Fruit fly (Drosophila melanogaster) whole organism, adult: ENCODE data around the gene CG44038.

Experiments
- CG11617 ChIP-seq: fragments of 200-800 bp; sonication (Bioruptor generic); optimal IDR thresholded peaks from 2 replicates; lab custom pipeline; 2017; ENCODE audit warnings: mild to moderate bottlenecking, missing biosample characterization, missing genetic modification reagents, missing genetic modification characterization
- CG12768 ChIP-seq: fragments of 200-800 bp; sonication (Bioruptor generic); optimal IDR thresholded peaks from 2 replicates; lab custom pipeline; 2017; ENCODE audit warnings: missing biosample characterization, missing genetic modification characterization, mild to moderate bottlenecking, moderate library complexity, missing genetic modification reagents
- CG14711 ChIP-seq: fragments of 200-800 bp; sonication (Bioruptor generic); optimal IDR thresholded peaks from 2 replicates; lab custom pipeline; 2018; ENCODE audit warnings: missing biosample characterization, mild to moderate bottlenecking, missing genetic modification characterization, moderate library complexity
- CG1620 ChIP-seq: fragments of 200-800 bp; sonication (Bioruptor generic); optimal IDR thresholded peaks from 2 replicates; lab custom pipeline; 2016; ENCODE audit warnings: missing biosample characterization, missing genetic modification characterization
- CG33017 ChIP-seq: fragments of 200-800 bp; sonication (Bioruptor generic); optimal IDR thresholded peaks from 2 replicates; lab custom pipeline; 2018; ENCODE audit warnings: missing biosample characterization, mild to moderate bottlenecking, missing genetic modification characterization, moderate library complexity
- CG5204 ChIP-seq: fragments of 200-800 bp; sonication (Bioruptor generic); optimal IDR thresholded peaks from 2 replicates; lab custom pipeline; 2016; ENCODE audit warnings: missing biosample characterization, missing genetic modification characterization
- CG7045 ChIP-seq: fragments of 200-800 bp; sonication (Bioruptor generic); optimal IDR thresholded peaks from 2 replicates; lab custom pipeline; 2017; ENCODE audit warnings: missing biosample characterization, mild to moderate bottlenecking, missing genetic modification characterization
- CG7101 ChIP-seq: fragments of 200-800 bp; sonication (Bioruptor generic); optimal IDR thresholded peaks from 2 replicates; lab custom pipeline; 2018; ENCODE audit warnings: missing biosample characterization, mild to moderate bottlenecking, missing genetic modification characterization, moderate library complexity
- Clk ChIP-seq: fragments of 200-800 bp; sonication (Bioruptor generic); optimal IDR thresholded peaks from 2 replicates; lab custom pipeline; 2017; ENCODE audit warnings: missing biosample characterization, missing genetic modification characterization
- Crg-1 ChIP-seq: fragments of 200-800 bp; sonication (Bioruptor generic); optimal IDR thresholded peaks from 2 replicates; lab custom pipeline; 2016; ENCODE audit warnings: missing biosample characterization, missing genetic modification characterization
- Hr96 ChIP-seq: fragments of 200-800 bp; sonication (Bioruptor generic); optimal IDR thresholded peaks from 2 replicates; lab custom pipeline; 2016; ENCODE audit warnings: missing biosample characterization, missing genetic modification characterization
- Mnt ChIP-seq: fragments of 200-800 bp; sonication (Bioruptor generic); optimal IDR thresholded peaks from 2 replicates; lab custom pipeline; 2016; ENCODE audit warnings: missing biosample characterization, mild to moderate bottlenecking, missing genetic modification characterization
- bab1 ChIP-seq: fragments of 200-800 bp; sonication (Bioruptor generic); optimal IDR thresholded peaks from 3 replicates; lab custom pipeline; 2019; ENCODE audit warnings: missing biosample characterization, mild to moderate bottlenecking, missing genetic modification characterization, moderate library complexity
- cic ChIP-seq: fragments of 200-800 bp; sonication (Bioruptor generic); optimal IDR thresholded peaks from 2 replicates; lab custom pipeline; 2017; ENCODE audit warnings: missing biosample characterization, mild to moderate bottlenecking, missing genetic modification characterization, moderate library complexity
- cnc ChIP-seq, 2 experiments: fragments of >200 bp; optimal IDR thresholded peaks; 2 replicates each; lab custom pipeline; 2017
- kay ChIP-seq: fragments of 200-800 bp; sonication (Bioruptor generic); peaks from one replicate; lab custom pipeline; 2016; ENCODE audit warnings: missing biosample characterization, missing genetic modification characterization, borderline replicate concordance
- ovo ChIP-seq: fragments of 200-800 bp; sonication (Bioruptor generic); optimal IDR thresholded peaks from 2 replicates; lab custom pipeline; 2016; ENCODE audit warnings: missing biosample characterization, missing genetic modification characterization
- pad ChIP-seq: fragments of 200-800 bp; sonication (Bioruptor generic); optimal IDR thresholded peaks from 3 replicates; lab custom pipeline; 2017; ENCODE audit warnings: missing biosample characterization, missing genetic modification characterization, mild to moderate bottlenecking, moderate library complexity, missing genetic modification reagents
- tj ChIP-seq: fragments of 200-800 bp; sonication (Bioruptor generic); optimal IDR thresholded peaks from 3 replicates; lab custom pipeline; 2017; ENCODE audit warnings: missing biosample characterization, mild to moderate bottlenecking, missing genetic modification characterization, moderate library complexity
- toe ChIP-seq: fragments of 200-800 bp; sonication (Bioruptor generic); optimal IDR thresholded peaks from 2 replicates; lab custom pipeline; 2016; ENCODE audit warnings: missing biosample characterization, missing genetic modification characterization

The CG44038 gene

dm6 chr3R:12248243-12248642 lies 12.5 kb upstream of the CG44038 start:
- no peak for TF ChIP-seq CG1620 (GFP tag; lab: Kevin White, UChicago)
- no peak for TF ChIP-seq Mnt (GFP tag; lab: Kevin White, UChicago)
- no peak for TF ChIP-seq CG33017 (tag; lab: Kevin White, UChicago)
- TF ChIP-seq CG7045 (GFP tag; lab: Kevin White, UChicago): no peak
- no peak for TF ChIP-seq CG7101 (tag; lab: Kevin White, UChicago)
- TF ChIP-seq bab1 (GFP tag; lab: Kevin White, UChicago): no peak
- TF ChIP-seq CG12768 (GFP tag; lab: Kevin White, UChicago): no peak
- no peak for TF ChIP-seq CG5204
- TF ChIP-seq ovo (GFP tag; lab: Kevin White, UChicago): no peak
- no peak for TF ChIP-seq tj (GFP tag; lab: Kevin White, UChicago)
- no peak for TF ChIP-seq Hr96 (GFP tag; lab: Kevin White, UChicago)
- no peak for TF ChIP-seq kay (GFP tag; lab: Kevin White, UChicago)
- TF ChIP-seq toe: no peak
- no peak for TF ChIP-seq cnc (optimal IDR thresholded peaks at IDR 0.05; lab: Kevin White, UChicago)
- no peak for TF ChIP-seq CG14711 (tag; lab: Kevin White, UChicago)
- no peak for TF ChIP-seq CG11617 (GFP tag; lab: Kevin White, UChicago)

- TF ChIP-seq cic (GFP tag; lab: Kevin White, UChicago): no peak
- no peak for TF ChIP-seq CG12768 (GFP tag; lab: Kevin White, UChicago)
- no peak for TF ChIP-seq Crg-1
- no peak for TF ChIP-seq pad (GFP tag; lab: Kevin White, UChicago)
- no peak for TF ChIP-seq Clk (GFP tag; lab: Kevin White, UChicago)
- no peak for TF ChIP-seq ovo (GFP tag; lab: Kevin White, UChicago)
- TF ChIP-seq CG5204: no peak
- TF ChIP-seq CG33017 (tag; lab: Kevin White, UChicago): no peak
- TF ChIP-seq toe: no peak
- no peak for TF ChIP-seq CG11617 (GFP tag; lab: Kevin White, UChicago)
- no peak for TF ChIP-seq CG14711 (tag; lab: Kevin White, UChicago)
- TF ChIP-seq CG1620 (GFP tag; lab: Kevin White, UChicago): no peak
- no peak for TF ChIP-seq Mnt (GFP tag; lab: Kevin White, UChicago)
Measured at dm6 chr3R:12250204-12250603, 10.6 kb upstream of the CG44038 start.

- TF ChIP-seq CG12768 (GFP tag; lab: Kevin White, UChicago) (no peak), pad (GFP tag; lab: Kevin White, UChicago) (no peak), CG7045 (GFP tag; lab: Kevin White, UChicago) (no peak), ovo (GFP tag; lab: Kevin White, UChicago) (no peak), Clk (GFP tag; lab: Kevin White, UChicago) (no peak), CG14711 (tag; lab: Kevin White, UChicago) (no peak), CG1620 (GFP tag; lab: Kevin White, UChicago) (no peak), Hr96 (GFP tag; lab: Kevin White, UChicago) (no peak), Crg-1 (no peak), CG33017 (tag; lab: Kevin White, UChicago) (no peak)
Measured at dm6 chr3R:12251534-12251933, 9.2 kb upstream of the CG44038 start.

dm6 chr3R:12252457-12253065 lies 8.2 kb upstream of the CG44038 start:
- TF ChIP-seq Mnt (GFP tag; lab: Kevin White, UChicago) (no peak), kay (GFP tag; lab: Kevin White, UChicago) (no peak), bab1 (GFP tag; lab: Kevin White, UChicago) (no peak)

- TF ChIP-seq CG33017 (tag; lab: Kevin White, UChicago): no peak
- TF ChIP-seq CG11617 (GFP tag; lab: Kevin White, UChicago): no peak
- no peak for TF ChIP-seq tj (GFP tag; lab: Kevin White, UChicago)
- no peak for TF ChIP-seq CG12768 (GFP tag; lab: Kevin White, UChicago)
- TF ChIP-seq kay (GFP tag; lab: Kevin White, UChicago): no peak
- no peak for TF ChIP-seq CG7101 (tag; lab: Kevin White, UChicago)
- no peak for TF ChIP-seq toe
- no peak for TF ChIP-seq Crg-1
- no peak for TF ChIP-seq bab1 (GFP tag; lab: Kevin White, UChicago)
Measured at dm6 chr3R:12253887-12254286, 6.9 kb upstream of the CG44038 start, which contains the start of gene CG3942. TSS of gene CG3942 (plus strand) at chr3R:12254187.

- TF ChIP-seq bab1 (GFP tag; lab: Kevin White, UChicago): no peak
- no peak for TF ChIP-seq CG11617 (GFP tag; lab: Kevin White, UChicago)
- TF ChIP-seq tj (GFP tag; lab: Kevin White, UChicago): no peak
- TF ChIP-seq Crg-1: no peak
Measured at dm6 chr3R:12258437-12258836, 2.3 kb upstream of the CG44038 start, which contains the start of the genes CG44037 and svp. TSS of gene CG44037 (plus strand) at chr3R:12258737. TSS of gene svp (plus strand) at chr3R:12258737.

- TF ChIP-seq kay (GFP tag; lab: Kevin White, UChicago) (no peak), CG7045 (GFP tag; lab: Kevin White, UChicago) (no peak), Mnt (GFP tag; lab: Kevin White, UChicago) (no peak), CG5204 (no peak), CG1620 (GFP tag; lab: Kevin White, UChicago) (no peak), toe (no peak), CG11617 (GFP tag; lab: Kevin White, UChicago) (no peak), Hr96 (GFP tag; lab: Kevin White, UChicago) (no peak), CG14711 (tag; lab: Kevin White, UChicago) (no peak), tj (GFP tag; lab: Kevin White, UChicago) (no peak), CG12768 (GFP tag; lab: Kevin White, UChicago) (no peak), Crg-1 (no peak), CG7101 (tag; lab: Kevin White, UChicago) (no peak)
Measured at dm6 chr3R:12259013-12259412, 1.8 kb upstream of the CG44038 start.
